Worm (Caenorhabditis elegans) whole organism, L4/young adult: Measurements from ENCODE around the gene C04F6.7.

Experiments used
- dao-5 ChIP-seq: sonication (generic microtip); optimal IDR thresholded peaks from 2 replicates; lab custom pipeline; 2016; ENCODE audit warnings: missing genotype, missing genetic modification characterization, moderate library complexity, missing compliant biosample characterization
- him-1 ChIP-seq: sonication (generic microtip); optimal IDR thresholded peaks from 2 replicates; lab custom pipeline; 2016; ENCODE audit warnings: missing genotype, missing genetic modification reagents, missing genetic modification characterization, missing compliant biosample characterization

ce11 chrX:3396735-3397134 is 22.2 kb downstream of the C04F6.7 start:
- no peak for TF ChIP-seq dao-5
- TF ChIP-seq him-1, result no peak
